Worm (Caenorhabditis elegans) whole organism, L3 larva: ENCODE results near the gene srz-90.

Experiments
- ZK546.5 ChIP-seq: sonication (generic microtip); optimal IDR thresholded peaks from 2 replicates; lab custom pipeline; 2017; ENCODE audit warnings: missing biosample characterization, missing genetic modification characterization
- ama-1 ChIP-seq: fragments of 150-350 bp; optimal IDR thresholded peaks from 2 replicates; lab custom pipeline; 2018
- ceh-28 ChIP-seq: fragments of 150-350 bp; optimal IDR thresholded peaks from 2 replicates; lab custom pipeline; 2014; ENCODE audit warnings: missing biosample characterization, missing genetic modification reagents, missing genetic modification characterization
- ceh-82 ChIP-seq: fragments of 150-350 bp; optimal IDR thresholded peaks from 2 replicates; lab custom pipeline; 2014; ENCODE audit warnings: missing biosample characterization, missing genetic modification characterization
- daf-12 ChIP-seq: fragments of 150-350 bp; optimal IDR thresholded peaks from 2 replicates; lab custom pipeline; 2014; ENCODE audit warnings: missing biosample characterization, missing genetic modification reagents, missing genetic modification characterization
- egl-27 ChIP-seq: sonication (generic microtip); optimal IDR thresholded peaks from 4 replicates; lab custom pipeline; 2017; ENCODE audit warnings: missing biosample characterization, missing genetic modification reagents, missing genetic modification characterization
- egl-5 ChIP-seq: fragments of 150-350 bp; optimal IDR thresholded peaks from 2 replicates; lab custom pipeline; 2017; ENCODE audit warnings: missing biosample characterization, missing genetic modification reagents, missing genetic modification characterization, inconsistent platforms
- elt-1 ChIP-seq: fragments of 150-350 bp; optimal IDR thresholded peaks from 2 replicates; lab custom pipeline; 2014; ENCODE audit warnings: missing biosample characterization, missing genetic modification characterization
- elt-2 ChIP-seq: sonication (generic microtip); optimal IDR thresholded peaks from 2 replicates; lab custom pipeline; 2016; ENCODE audit warnings: missing genetic modification reagents, mild to moderate bottlenecking, missing genetic modification characterization, missing compliant biosample characterization
- elt-3 ChIP-seq, 3 experiments: fragments of 150-350 bp in 1 of 3; sonication (generic microtip) in 2 of 3; optimal IDR thresholded peaks; 2 replicates in 2 of 3; 4 replicates in 1 of 3; lab custom pipeline; 2014 to 2017; ENCODE audit warnings: missing biosample characterization in 3 of 3, missing genetic modification characterization in 3 of 3
- eor-1 ChIP-seq, 2 experiments: fragments of 150-350 bp; optimal IDR thresholded peaks; 2 replicates each; lab custom pipeline; 2014 to 2018; ENCODE audit warnings: missing biosample characterization in 2 of 2, missing genetic modification characterization in 2 of 2
- fkh-10 ChIP-seq: sonication (generic microtip); optimal IDR thresholded peaks from 2 replicates; lab custom pipeline; 2017; ENCODE audit warnings: missing biosample characterization, missing genetic modification reagents, missing genetic modification characterization
- fkh-2 ChIP-seq: fragments of 150-350 bp; optimal IDR thresholded peaks from 2 replicates; lab custom pipeline; 2014; ENCODE audit warnings: missing biosample characterization, missing genetic modification reagents, missing genetic modification characterization
- fos-1 ChIP-seq: fragments of 150-350 bp; optimal IDR thresholded peaks from 2 replicates; lab custom pipeline; 2014; ENCODE audit warnings: missing biosample characterization, missing genetic modification characterization
- jun-1 ChIP-seq: fragments of 150-350 bp; optimal IDR thresholded peaks from 2 replicates; lab custom pipeline; 2014; ENCODE audit warnings: missing biosample characterization, missing genetic modification reagents, missing genetic modification characterization
- lin-15B ChIP-seq: fragments of 150-350 bp; optimal IDR thresholded peaks from 2 replicates; lab custom pipeline; 2014; ENCODE audit warnings: missing biosample characterization, missing genetic modification characterization
- lin-39 ChIP-seq: fragments of 150-350 bp; optimal IDR thresholded peaks from 2 replicates; lab custom pipeline; 2018; ENCODE audit warnings: missing biosample characterization, missing genetic modification reagents, missing genetic modification characterization
- lsy-12 ChIP-seq: sonication (generic microtip); optimal IDR thresholded peaks from 2 replicates; lab custom pipeline; 2016; ENCODE audit warnings: mild to moderate bottlenecking, missing genetic modification characterization, missing compliant biosample characterization
- mdl-1 ChIP-seq: fragments of 150-350 bp; optimal IDR thresholded peaks from 2 replicates; lab custom pipeline; 2014; ENCODE audit warnings: missing biosample characterization, missing genetic modification characterization
- mml-1 ChIP-seq: fragments of 150-350 bp; sonication (generic microtip); optimal IDR thresholded peaks from 3 replicates; lab custom pipeline; 2014; ENCODE audit warnings: missing biosample characterization, missing genetic modification characterization
- nfya-1 ChIP-seq: sonication (generic microtip); optimal IDR thresholded peaks from 2 replicates; lab custom pipeline; 2017; ENCODE audit warnings: missing genetic modification characterization, mild to moderate bottlenecking, missing compliant biosample characterization, antibody characterized with exemption, moderate library complexity; ENCODE audit not compliant: insufficient read depth
- nhr-11 ChIP-seq: fragments of 150-350 bp; optimal IDR thresholded peaks from 2 replicates; lab custom pipeline; 2014; ENCODE audit warnings: missing biosample characterization, missing genetic modification characterization
- nhr-237 ChIP-seq: fragments of 150-350 bp; optimal IDR thresholded peaks from 2 replicates; lab custom pipeline; 2014; ENCODE audit warnings: missing biosample characterization, missing genetic modification characterization
- nhr-25 ChIP-seq: sonication (generic microtip); optimal IDR thresholded peaks from 2 replicates; lab custom pipeline; 2017; ENCODE audit warnings: missing biosample characterization, missing genetic modification characterization
- nhr-28 ChIP-seq: fragments of 150-350 bp; optimal IDR thresholded peaks from 2 replicates; lab custom pipeline; 2014; ENCODE audit warnings: missing biosample characterization, missing genetic modification characterization
- nhr-43 ChIP-seq: sonication (generic microtip); optimal IDR thresholded peaks from 2 replicates; lab custom pipeline; 2016; ENCODE audit warnings: mild to moderate bottlenecking, missing genetic modification characterization, missing compliant biosample characterization; ENCODE audit not compliant: poor library complexity, severe bottlenecking
- nhr-76 ChIP-seq: fragments of 150-350 bp; sonication (generic microtip); optimal IDR thresholded peaks from 5 replicates; lab custom pipeline; 2014; ENCODE audit warnings: missing biosample characterization, missing genetic modification characterization
- nhr-77 ChIP-seq: fragments of 150-350 bp; optimal IDR thresholded peaks from 2 replicates; lab custom pipeline; 2014; ENCODE audit warnings: missing biosample characterization, missing genetic modification characterization
- pha-4 ChIP-seq: fragments of 150-350 bp; optimal IDR thresholded peaks from 2 replicates; lab custom pipeline; 2014; ENCODE audit warnings: missing biosample characterization, missing genetic modification reagents, missing genetic modification characterization
- pqm-1 ChIP-seq: fragments of 150-350 bp; optimal IDR thresholded peaks from 2 replicates; lab custom pipeline; 2017; ENCODE audit warnings: missing biosample characterization, missing genetic modification characterization, inconsistent platforms
- snpc-4 ChIP-seq: fragments of 150-350 bp; optimal IDR thresholded peaks from 2 replicates; lab custom pipeline; 2014; ENCODE audit warnings: missing biosample characterization, missing genetic modification characterization
- unc-39 ChIP-seq: sonication (generic microtip); optimal IDR thresholded peaks from 4 replicates; lab custom pipeline; 2017; ENCODE audit warnings: missing biosample characterization, missing genetic modification characterization
- unc-62 ChIP-seq: fragments of 150-350 bp; sonication (generic microtip); optimal IDR thresholded peaks from 4 replicates; lab custom pipeline; 2014; ENCODE audit warnings: missing biosample characterization, missing genetic modification reagents, missing genetic modification characterization
- zag-1 ChIP-seq: fragments of 150-350 bp; optimal IDR thresholded peaks from 2 replicates; lab custom pipeline; 2014; ENCODE audit warnings: missing biosample characterization, missing genetic modification characterization
- ztf-11 ChIP-seq: fragments of 150-350 bp; optimal IDR thresholded peaks from 2 replicates; lab custom pipeline; 2014; ENCODE audit warnings: missing biosample characterization, missing genetic modification characterization

Gene srz-90

ce11 chrV:17538279-17538896 is 10.6 kb downstream of the srz-90 start, which contains the start of gene C18D4.6:
Gene C18D4.6, minus strand, starts transcription at chrV:17538375.
- TF ChIP-seq lin-15B (peak; percentile 32), pha-4 (tag; lab: Kevin White, UChicago) (peak; percentile 23), fkh-10 (GFP tag; lab: Kevin White, UChicago) (no peak)

- no peak for TF ChIP-seq egl-27 (tag; lab: Kevin White, UChicago)
- no peak for TF ChIP-seq ztf-11 (tag; lab: Kevin White, UChicago)
- no peak for TF ChIP-seq ceh-82 (tag; lab: Kevin White, UChicago)
- no peak for TF ChIP-seq lsy-12 (tag; lab: Kevin White, UChicago)
- TF ChIP-seq unc-39 (tag; lab: Kevin White, UChicago) = no peak
- TF ChIP-seq jun-1 (tag; lab: Kevin White, UChicago) = no peak
- TF ChIP-seq zag-1 = no peak
- TF ChIP-seq ceh-28 (tag; lab: Kevin White, UChicago) = no peak
- TF ChIP-seq fos-1 (tag; lab: Kevin White, UChicago) = no peak
- no peak for TF ChIP-seq snpc-4
- no peak for TF ChIP-seq nhr-77 (tag; lab: Kevin White, UChicago)
- no peak for TF ChIP-seq fkh-10 (GFP tag; lab: Kevin White, UChicago)
- no peak for TF ChIP-seq nhr-28 (tag; lab: Kevin White, UChicago)
- no peak for TF ChIP-seq mml-1
- no peak for TF ChIP-seq ama-1 (lab: Kevin White, UChicago)
- TF ChIP-seq egl-5 (tag; lab: Kevin White, UChicago) = no peak
- TF ChIP-seq lin-39 (tag; lab: Kevin White, UChicago) = no peak
- TF ChIP-seq, all 47 proteins: peak for 0
Measured at ce11 chrV:17539289-17539688, 11.5 kb downstream of the srz-90 start.

- TF ChIP-seq unc-62 = no peak
- TF ChIP-seq elt-1 = no peak
- no peak for TF ChIP-seq elt-3 (tag; optimal IDR thresholded peaks at IDR 0.05; lab: Kevin White, UChicago)
- TF ChIP-seq eor-1 (tag; optimal IDR thresholded peaks at IDR 0.05; lab: Kevin White, UChicago) = no peak
- no peak for TF ChIP-seq nhr-76 (tag; lab: Kevin White, UChicago)
- TF ChIP-seq nhr-25 = no peak
- no peak for TF ChIP-seq fos-1 (tag; lab: Kevin White, UChicago)
- TF ChIP-seq elt-2 (tag; lab: Kevin White, UChicago) = no peak
Measured at ce11 chrV:17540295-17540694, 12.5 kb downstream of the srz-90 start, which contains the start of gene srz-25. Gene srz-25, plus strand, starts transcription at chrV:17540595.

- TF ChIP-seq elt-3 (tag; optimal IDR thresholded peaks at IDR 0.05; lab: Kevin White, UChicago) (no peak), elt-2 (tag; lab: Kevin White, UChicago) (no peak), nhr-28 (tag; lab: Kevin White, UChicago) (no peak), nhr-77 (tag; lab: Kevin White, UChicago) (no peak), unc-62 (no peak), fos-1 (tag; lab: Kevin White, UChicago) (no peak), nhr-237 (tag; lab: Kevin White, UChicago) (no peak), ztf-11 (tag; lab: Kevin White, UChicago) (no peak), ama-1 (lab: Kevin White, UChicago) (no peak), egl-27 (tag; lab: Kevin White, UChicago) (no peak), mdl-1 (tag; lab: Kevin White, UChicago) (no peak), fkh-2 (tag; lab: Kevin White, UChicago) (no peak), nhr-43 (tag; lab: Kevin White, UChicago) (no peak), ZK546.5 (tag; lab: Kevin White, UChicago) (no peak), unc-39 (tag; lab: Kevin White, UChicago) (no peak), ceh-82 (tag; lab: Kevin White, UChicago) (no peak)
Measured at ce11 chrV:17542304-17542703, 14.5 kb downstream of the srz-90 start.

ce11 chrV:17546931-17547330 is 19.1 kb downstream of the srz-90 start:
- TF ChIP-seq elt-2 (tag; lab: Kevin White, UChicago) (peak; percentile 76), nhr-11 (tag; lab: Kevin White, UChicago) (no peak), nhr-28 (tag; lab: Kevin White, UChicago) (no peak), daf-12 (tag; lab: Kevin White, UChicago) (no peak), egl-27 (tag; lab: Kevin White, UChicago) (no peak), nfya-1 (tag; lab: Kevin White, UChicago) (no peak), pqm-1 (peak; percentile 33), unc-39 (tag; lab: Kevin White, UChicago) (no peak), snpc-4 (no peak)
- TF ChIP-seq, all 47 proteins: peak for 2
